Worm (Caenorhabditis elegans) whole organism, L1 larva: Measurements from ENCODE around the gene unc-86.

ENCODE experiments used
- ceh-63 ChIP-seq: fragments of 200-800 bp; sonication (Bioruptor generic); optimal IDR thresholded peaks from 2 replicates; lab custom pipeline; 2018; ENCODE audit warnings: mild to moderate bottlenecking, missing genetic modification characterization, missing compliant biosample characterization
- ces-1 ChIP-seq: fragments of 150-350 bp; optimal IDR thresholded peaks from 2 replicates; lab custom pipeline; 2014; ENCODE audit warnings: missing biosample characterization, missing genetic modification reagents, missing genetic modification characterization
- efl-3 ChIP-seq: fragments of 200-800 bp; sonication (Bioruptor generic); optimal IDR thresholded peaks from 2 replicates; lab custom pipeline; 2018; ENCODE audit warnings: mild to moderate bottlenecking, missing genetic modification characterization, missing compliant biosample characterization
- elt-3 ChIP-seq, 6 experiments: fragments of 150-350 bp in 1 of 6; sonication (generic microtip); optimal IDR thresholded peaks; 2 replicates each; lab custom pipeline; 2017 to 2018; ENCODE audit warnings: missing biosample characterization in 6 of 6, missing genetic modification characterization in 6 of 6, inconsistent platforms in 1 of 6
- lin-13 ChIP-seq: fragments of 150-350 bp; optimal IDR thresholded peaks from 2 replicates; lab custom pipeline; 2014; ENCODE audit warnings: missing biosample characterization, missing genetic modification reagents, missing genetic modification characterization
- lsy-2 ChIP-seq, 2 experiments: fragments of 150-350 bp; optimal IDR thresholded peaks; 2 replicates each; lab custom pipeline; 2014; ENCODE audit warnings: missing biosample characterization in 2 of 2, missing genetic modification characterization in 2 of 2
- nhr-237 ChIP-seq: fragments of 150-350 bp; optimal IDR thresholded peaks from 2 replicates; lab custom pipeline; 2014; ENCODE audit warnings: missing biosample characterization, missing genetic modification characterization
- nhr-85 ChIP-seq: sonication (generic microtip); peaks from one replicate; lab custom pipeline; 2016; ENCODE audit warnings: missing genetic modification characterization, inconsistent platforms, missing compliant biosample characterization
- snpc-4 ChIP-seq: fragments of 150-350 bp; optimal IDR thresholded peaks from 2 replicates; lab custom pipeline; 2014; ENCODE audit warnings: missing biosample characterization, missing genetic modification characterization
- sox-4 ChIP-seq: sonication (generic microtip); optimal IDR thresholded peaks from 2 replicates; lab custom pipeline; 2016; ENCODE audit warnings: missing genetic modification characterization, missing compliant biosample characterization
- zip-4 ChIP-seq: fragments of 200-800 bp; sonication (Bioruptor generic); optimal IDR thresholded peaks from 2 replicates; lab custom pipeline; 2018; ENCODE audit warnings: mild to moderate bottlenecking, missing genetic modification characterization, moderate library complexity, missing compliant biosample characterization

DNA sequence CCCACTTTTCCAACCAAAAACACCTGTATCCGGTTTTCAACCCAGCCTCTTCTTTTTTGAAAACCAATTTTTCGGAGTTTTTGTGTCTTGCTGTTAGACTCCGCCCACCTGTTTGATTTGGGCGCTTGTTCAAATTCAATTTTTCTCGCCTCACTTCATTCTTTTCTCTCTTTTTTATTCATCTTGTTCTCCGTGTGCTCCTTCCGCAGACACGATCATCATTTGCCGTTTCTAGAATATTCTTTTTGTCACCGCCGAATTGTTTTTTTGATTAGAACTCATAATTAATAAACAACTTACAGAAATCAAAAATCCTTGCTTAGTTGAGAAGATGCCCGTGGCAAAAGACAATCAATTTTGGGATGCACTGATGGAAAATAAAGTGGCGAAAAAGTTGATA lies 37.2 kb downstream of the unc-86 start, which contains the start of gene C50C3.5:
- TF ChIP-seq ces-1 (GFP tag; lab: Kevin White, UChicago) (no peak), lin-13 (GFP tag; lab: Kevin White, UChicago) (no peak), lsy-2 (tag; optimal IDR thresholded peaks at IDR 0.05; lab: Kevin White, UChicago) (no peak), sox-4 (tag; lab: Kevin White, UChicago) (no peak), efl-3 (GFP tag; lab: Kevin White, UChicago) (no peak), nhr-85 (no peak), ceh-63 (GFP tag; lab: Kevin White, UChicago) (no peak), nhr-237 (tag; lab: Kevin White, UChicago) (no peak), snpc-4 (tag; lab: Kevin White, UChicago) (no peak), elt-3 (tag; optimal IDR thresholded peaks at IDR 0.05; lab: Kevin White, UChicago) (no peak), zip-4 (GFP tag; lab: Kevin White, UChicago) (no peak)
